Worm (Caenorhabditis elegans) whole organism, young adult: ENCODE results near the gene nlp-9.
A peak's percentile ranks its signal among the peaks of the same experiment; 100 is the strongest.

Source experiments
- B0019.2 ChIP-seq: fragments of 200-800 bp; sonication (Bioruptor generic); conservative IDR thresholded peaks from 2 replicates; pipeline ENCODE4 v1.3.6; 2022; ENCODE audit warnings: missing genetic modification reagents, missing genetic modification characterization, missing compliant biosample characterization
- C06A6.2 ChIP-seq: fragments of 200-800 bp; sonication (Bioruptor generic); conservative IDR thresholded peaks from 2 replicates; pipeline ENCODE4 v1.3.6; 2022; ENCODE audit warnings: missing genetic modification characterization, missing compliant biosample characterization
- C17E4.6 ChIP-seq: fragments of 200-800 bp; sonication (Bioruptor generic); IDR thresholded peaks from 2 replicates; pipeline ENCODE4 v1.3.6; 2022; ENCODE audit warnings: missing genetic modification reagents, missing genetic modification characterization, missing compliant biosample characterization
- D2030.7 ChIP-seq: fragments of 200-800 bp; sonication (Bioruptor generic); IDR thresholded peaks from 2 replicates; pipeline ENCODE4 v1.3.6; 2022; ENCODE audit warnings: missing genetic modification reagents, missing genetic modification characterization, missing compliant biosample characterization
- F33H1.4 ChIP-seq: fragments of 200-800 bp; sonication (Bioruptor generic); IDR thresholded peaks from 2 replicates; pipeline ENCODE4 v1.3.6; 2022; ENCODE audit warnings: missing genetic modification reagents, missing genetic modification characterization, missing compliant biosample characterization
- F49E8.2 ChIP-seq: sonication (generic microtip); optimal IDR thresholded peaks from 3 replicates; lab custom pipeline; 2017; ENCODE audit warnings: missing genetic modification characterization, mild to moderate bottlenecking, missing compliant biosample characterization, antibody characterized with exemption, moderate library complexity; ENCODE audit not compliant: insufficient read depth
- F52B5.7 ChIP-seq: sonication (generic microtip); optimal IDR thresholded peaks from 2 replicates; lab custom pipeline; 2016; ENCODE audit warnings: mild to moderate bottlenecking, missing genetic modification characterization, missing compliant biosample characterization
- F57C9.4 ChIP-seq: sonication (generic microtip); optimal IDR thresholded peaks from 2 replicates; lab custom pipeline; 2017; ENCODE audit warnings: mild to moderate bottlenecking, missing genetic modification characterization, missing compliant biosample characterization
- K11D2.4 ChIP-seq: fragments of 200-800 bp; sonication (Bioruptor generic); IDR thresholded peaks from 2 replicates; pipeline ENCODE4 v1.3.6; 2022; ENCODE audit warnings: missing genetic modification reagents, missing genetic modification characterization, missing compliant biosample characterization
- T26A5.8 ChIP-seq: sonication (generic microtip); optimal IDR thresholded peaks from 2 replicates; lab custom pipeline; 2016; ENCODE audit warnings: missing genetic modification characterization, missing compliant biosample characterization
- Y53F4B.3 ChIP-seq: fragments of 200-800 bp; sonication (Bioruptor generic); IDR thresholded peaks from 2 replicates; pipeline ENCODE4 v1.3.6; 2022; ENCODE audit warnings: missing genetic modification reagents, missing genetic modification characterization, missing compliant biosample characterization
- Y79H2A.3 ChIP-seq: fragments of 200-800 bp; sonication (Bioruptor generic); conservative IDR thresholded peaks from 2 replicates; pipeline ENCODE4 v1.3.6; 2022; ENCODE audit warnings: missing genetic modification reagents, missing genetic modification characterization, missing compliant biosample characterization
- Y95B8A.8 ChIP-seq: fragments of 200-800 bp; sonication (Bioruptor generic); IDR thresholded peaks from 2 replicates; pipeline ENCODE4 v1.3.6; 2022; ENCODE audit warnings: missing genetic modification reagents, missing genetic modification characterization, missing compliant biosample characterization
- akir-1 ChIP-seq: fragments of 200-800 bp; sonication (Bioruptor generic); optimal IDR thresholded peaks from 2 replicates; lab custom pipeline; 2018; ENCODE audit warnings: mild to moderate bottlenecking, missing genetic modification characterization, moderate library complexity, missing compliant biosample characterization
- aptf-3 ChIP-seq: fragments of 200-800 bp; sonication (Bioruptor generic); IDR thresholded peaks from 2 replicates; pipeline ENCODE4 v1.3.6; 2022; ENCODE audit warnings: missing genetic modification characterization, missing compliant biosample characterization
- atf-7 ChIP-seq: sonication (generic microtip); optimal IDR thresholded peaks from 2 replicates; lab custom pipeline; 2017; ENCODE audit warnings: mild to moderate bottlenecking, missing genetic modification characterization, missing compliant biosample characterization
- athp-1 ChIP-seq: sonication (generic microtip); optimal IDR thresholded peaks from 2 replicates; lab custom pipeline; 2017; ENCODE audit warnings: mild to moderate bottlenecking, missing genetic modification characterization, missing compliant biosample characterization
- attf-3 ChIP-seq: fragments of 200-800 bp; sonication (Bioruptor generic); conservative IDR thresholded peaks from 2 replicates; pipeline ENCODE4 v1.3.6; 2022; ENCODE audit warnings: missing genetic modification reagents, missing genetic modification characterization, missing compliant biosample characterization
- cebp-1 ChIP-seq, 2 experiments: fragments of 200-800 bp in 1 of 2; sonication (Bioruptor generic) in 1 of 2; sonication (generic microtip) in 1 of 2; IDR thresholded peaks in 1 of 2; optimal IDR thresholded peaks in 1 of 2; 2 replicates each; pipeline versions ENCODE4 v1.3.6 to Lab custom; 2017 to 2022; ENCODE audit warnings: missing compliant biosample characterization in 2 of 2, missing genetic modification characterization in 2 of 2, mild to moderate bottlenecking in 1 of 2, missing genetic modification reagents in 1 of 2, moderate library complexity in 1 of 2
- cebp-2 ChIP-seq: fragments of 200-800 bp; sonication (Bioruptor generic); IDR thresholded peaks from 2 replicates; pipeline ENCODE4 v1.3.6; 2022; ENCODE audit warnings: missing genetic modification characterization, missing compliant biosample characterization
- ceh-100 ChIP-seq: fragments of 200-800 bp; sonication (Bioruptor generic); IDR thresholded peaks from 2 replicates; pipeline ENCODE4 v1.3.6; 2022; ENCODE audit warnings: missing genetic modification reagents, missing genetic modification characterization, missing compliant biosample characterization
- ceh-27 ChIP-seq: fragments of 200-800 bp; sonication (Bioruptor generic); optimal IDR thresholded peaks from 2 replicates; lab custom pipeline; 2018; ENCODE audit warnings: mild to moderate bottlenecking, missing genetic modification characterization, moderate library complexity, missing compliant biosample characterization
- dpl-1 ChIP-seq: fragments of 150-350 bp; optimal IDR thresholded peaks from 2 replicates; lab custom pipeline; 2014; ENCODE audit warnings: missing biosample characterization, missing genetic modification reagents, missing genetic modification characterization
- ekl-4 ChIP-seq: fragments of 200-800 bp; sonication (Bioruptor generic); IDR thresholded peaks from 2 replicates; pipeline ENCODE4 v1.3.6; 2022; ENCODE audit warnings: missing genetic modification reagents, missing genetic modification characterization, missing compliant biosample characterization
- ets-4 ChIP-seq: fragments of 200-800 bp; sonication (Bioruptor generic); optimal IDR thresholded peaks from 2 replicates; lab custom pipeline; 2018; ENCODE audit warnings: mild to moderate bottlenecking, missing genetic modification characterization, missing compliant biosample characterization
- him-1 ChIP-seq: sonication (generic microtip); optimal IDR thresholded peaks from 2 replicates; lab custom pipeline; 2016; ENCODE audit warnings: missing genotype, missing genetic modification reagents, missing genetic modification characterization, missing compliant biosample characterization
- hsf-1 ChIP-seq: fragments of 200-800 bp; sonication (Bioruptor generic); IDR thresholded peaks from 2 replicates; pipeline ENCODE4 v1.3.6; 2022; ENCODE audit warnings: missing genetic modification reagents, missing genetic modification characterization, missing compliant biosample characterization
- lin-35 ChIP-seq, 3 experiments: fragments of 150-350 bp in 2 of 3; sonication (generic microtip) in 1 of 3; optimal IDR thresholded peaks; 2 replicates each; lab custom pipeline; 2014 to 2018; ENCODE audit warnings: missing biosample characterization in 3 of 3, missing genetic modification characterization in 3 of 3, missing genetic modification reagents in 3 of 3
- lin-40 ChIP-seq: sonication (generic microtip); optimal IDR thresholded peaks from 2 replicates; lab custom pipeline; 2016; ENCODE audit warnings: missing genetic modification characterization, mild to moderate bottlenecking, missing compliant biosample characterization, missing genotype, missing genetic modification reagents
- lin-54 ChIP-seq: fragments of 200-800 bp; sonication (Bioruptor generic); optimal IDR thresholded peaks from 2 replicates; lab custom pipeline; 2018; ENCODE audit warnings: mild to moderate bottlenecking, missing genetic modification characterization, missing compliant biosample characterization
- madf-3 ChIP-seq: fragments of 200-800 bp; sonication (Bioruptor generic); IDR thresholded peaks from 2 replicates; pipeline ENCODE4 v1.3.6; 2022; ENCODE audit warnings: missing genetic modification reagents, missing genetic modification characterization, missing compliant biosample characterization
- madf-6 ChIP-seq: fragments of 200-800 bp; sonication (Bioruptor generic); IDR thresholded peaks from 2 replicates; pipeline ENCODE4 v1.3.6; 2022; ENCODE audit warnings: missing genetic modification reagents, missing genetic modification characterization, missing compliant biosample characterization
- madf-8 ChIP-seq: fragments of 200-800 bp; sonication (Bioruptor generic); conservative IDR thresholded peaks from 2 replicates; pipeline ENCODE4 v1.3.6; 2022; ENCODE audit warnings: missing genetic modification reagents, missing genetic modification characterization, missing compliant biosample characterization
- mcd-1 ChIP-seq: fragments of 200-800 bp; sonication (Bioruptor generic); IDR thresholded peaks from 2 replicates; pipeline ENCODE4 v1.3.6; 2022; ENCODE audit warnings: missing genetic modification reagents, missing genetic modification characterization, missing compliant biosample characterization
- mes-4 ChIP-seq: sonication (generic microtip); optimal IDR thresholded peaks from 2 replicates; lab custom pipeline; 2016; ENCODE audit warnings: missing genotype, missing genetic modification characterization, missing compliant biosample characterization
- nfya-2 ChIP-seq: fragments of 200-800 bp; sonication (Bioruptor generic); IDR thresholded peaks from 2 replicates; pipeline ENCODE4 v1.3.6; 2022; ENCODE audit warnings: missing genetic modification reagents, missing genetic modification characterization, missing compliant biosample characterization
- nfyb-1 ChIP-seq: fragments of 200-800 bp; sonication (Bioruptor generic); IDR thresholded peaks from 2 replicates; pipeline ENCODE4 v1.3.6; 2022; ENCODE audit warnings: missing genetic modification reagents, missing genetic modification characterization, missing compliant biosample characterization
- nhr-120 ChIP-seq: fragments of 200-800 bp; sonication (Bioruptor generic); IDR thresholded peaks from 2 replicates; pipeline ENCODE4 v1.3.6; 2022; ENCODE audit warnings: missing genetic modification characterization, missing compliant biosample characterization
- nhr-90 ChIP-seq: sonication (generic microtip); optimal IDR thresholded peaks from 2 replicates; lab custom pipeline; 2016; ENCODE audit warnings: missing genotype, mild to moderate bottlenecking, missing genetic modification characterization, missing compliant biosample characterization
- rpc-1 ChIP-seq, 2 experiments: fragments of 150-350 bp in 1 of 2; sonication (generic microtip) in 1 of 2; optimal IDR thresholded peaks; 2 replicates each; lab custom pipeline; 2014 to 2018; ENCODE audit warnings: missing biosample characterization in 1 of 2, missing genetic modification characterization in 1 of 2, missing genetic modification reagents in 1 of 2, missing genotype in 1 of 2
- sdz-38 ChIP-seq: sonication (generic microtip); optimal IDR thresholded peaks from 2 replicates; lab custom pipeline; 2016; ENCODE audit warnings: missing genotype, missing genetic modification characterization, missing compliant biosample characterization
- snpc-1.3 ChIP-seq: sonication (generic microtip); optimal IDR thresholded peaks from 2 replicates; lab custom pipeline; 2017; ENCODE audit warnings: missing genetic modification characterization, mild to moderate bottlenecking, missing compliant biosample characterization, antibody characterized with exemption, moderate library complexity, missing genotype, missing genetic modification reagents; ENCODE audit not compliant: insufficient read depth
- tbp1 ChIP-seq: fragments of 200-800 bp; sonication (Bioruptor generic); optimal IDR thresholded peaks from 2 replicates; lab custom pipeline; 2018; ENCODE audit warnings: mild to moderate bottlenecking, missing genetic modification characterization, missing compliant biosample characterization
- tlf-1 ChIP-seq: fragments of 200-800 bp; sonication (Bioruptor generic); optimal IDR thresholded peaks from 2 replicates; lab custom pipeline; 2018; ENCODE audit warnings: mild to moderate bottlenecking, missing genetic modification characterization, missing compliant biosample characterization
- xnd-1 ChIP-seq: sonication (generic microtip); optimal IDR thresholded peaks from 2 replicates; lab custom pipeline; 2016; ENCODE audit warnings: missing genotype, missing genetic modification reagents, missing genetic modification characterization, missing compliant biosample characterization
- zfh-2 ChIP-seq: fragments of 200-800 bp; sonication (Bioruptor generic); conservative IDR thresholded peaks from 2 replicates; pipeline ENCODE4 v1.3.6; 2022; ENCODE audit warnings: missing genetic modification reagents, missing genetic modification characterization, missing compliant biosample characterization
- ztf-18 ChIP-seq: sonication (generic microtip); optimal IDR thresholded peaks from 2 replicates; lab custom pipeline; 2016; ENCODE audit warnings: missing genotype, mild to moderate bottlenecking, missing genetic modification characterization, missing compliant biosample characterization
- ztf-26 ChIP-seq: sonication (generic microtip); optimal IDR thresholded peaks from 2 replicates; lab custom pipeline; 2017; ENCODE audit warnings: missing genetic modification characterization, missing compliant biosample characterization

The nlp-9 gene

DNA sequence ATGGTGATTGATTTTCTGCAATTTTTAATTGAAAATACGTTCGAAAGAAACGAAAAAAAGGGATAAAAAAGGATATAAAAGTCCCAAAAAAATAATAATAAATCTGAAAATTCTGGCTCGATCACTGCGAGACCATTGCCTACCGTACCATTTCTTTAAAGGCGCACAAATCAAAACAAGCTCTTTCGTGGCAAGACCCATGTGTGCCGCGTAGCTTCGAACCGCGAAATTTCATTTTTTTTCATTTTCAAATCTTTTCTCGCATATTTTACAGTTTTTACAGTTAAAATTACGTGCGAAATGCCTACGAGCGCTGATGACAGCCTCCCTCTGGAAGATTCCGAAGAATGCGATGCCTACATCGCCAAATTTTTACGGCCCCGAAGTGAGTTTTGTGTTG is 43.8 kb upstream of the nlp-9 start, which contains the start of the genes coh-4 and pid-5:
coh-4 (minus strand) TSS at position 17 of the 400 bp plus-strand sequence.
pid-5 (plus strand) TSS at position 259 of the 400 bp plus-strand sequence.
- TF ChIP-seq Y53F4B.3 (GFP tag; lab: Robert Waterston, UW) (no peak), lin-40 (tag; lab: Kevin White, UChicago) (no peak), ets-4 (GFP tag; lab: Kevin White, UChicago) (no peak), ceh-27 (no peak), attf-3 (GFP tag; lab: Robert Waterston, UW) (0 out of 2 replicates have a peak, but pooled peaks have one; percentile 14), atf-7 (tag; lab: Kevin White, UChicago) (no peak), Y79H2A.3 (no peak), F57C9.4 (no peak), rpc-1 (optimal IDR thresholded peaks at IDR 0.05; lab: Kevin White, UChicago) (no peak), rpc-1 (tag; optimal IDR thresholded peaks at IDR 0.05; lab: Kevin White, UChicago) (no peak), C06A6.2 (GFP tag; lab: Robert Waterston, UW) (no peak), T26A5.8 (tag; lab: Kevin White, UChicago) (no peak), Y95B8A.8 (GFP tag; lab: Robert Waterston, UW) (peak; percentile 87), madf-6 (GFP tag; lab: Robert Waterston, UW) (peak; percentile 99), aptf-3 (no peak), snpc-1.3 (peak; percentile 81), nfya-2 (GFP tag; lab: Robert Waterston, UW) (no peak), C17E4.6 (peak; percentile 61; the same call in 1 of the 2 replicates), ekl-4 (GFP tag; lab: Robert Waterston, UW) (peak; percentile 61), lin-54 (GFP tag; lab: Kevin White, UChicago) (peak; percentile 90), tbp1 (peak; percentile 63), sdz-38 (tag; lab: Kevin White, UChicago) (no peak), B0019.2 (GFP tag; lab: Robert Waterston, UW) (peak; percentile 83), akir-1 (GFP tag; lab: Kevin White, UChicago) (no peak), ztf-26 (no peak), K11D2.4 (no peak), nhr-120 (GFP tag; lab: Robert Waterston, UW) (no peak), hsf-1 (GFP tag; lab: Robert Waterston, UW) (peak; percentile 71), dpl-1 (GFP tag; lab: Kevin White, UChicago) (peak; percentile 92), F33H1.4 (GFP tag; lab: Robert Waterston, UW) (peak; percentile 99), lin-35 (GFP tag; optimal IDR thresholded peaks at IDR 0.05; lab: Kevin White, UChicago) (peak in 1 of 3 experiments; percentile 46), cebp-2 (GFP tag; lab: Robert Waterston, UW) (no peak), him-1 (tag; lab: Kevin White, UChicago) (peak; percentile 5), D2030.7 (GFP tag; lab: Robert Waterston, UW) (peak; percentile 95), mes-4 (no peak), mcd-1 (GFP tag; lab: Robert Waterston, UW) (peak; percentile 83), F49E8.2 (tag; lab: Kevin White, UChicago) (peak; percentile 83), athp-1 (tag; lab: Kevin White, UChicago) (peak; percentile 23), F52B5.7 (no peak), madf-3 (0 out of 2 replicates have a peak, but pooled peaks have one; percentile 70), ceh-100 (GFP tag; lab: Robert Waterston, UW) (peak; percentile 61), cebp-1 (GFP tag; IDR thresholded peaks at IDR 0.05; lab: Robert Waterston, UW) (no peak), cebp-1 (tag; optimal IDR thresholded peaks at IDR 0.05; lab: Kevin White, UChicago) (no peak), zfh-2 (GFP tag; lab: Robert Waterston, UW) (no peak), tlf-1 (peak; percentile 75), nfyb-1 (peak; percentile 63), ztf-18 (no peak), madf-8 (peak; percentile 95), xnd-1 (tag; lab: Kevin White, UChicago) (peak; percentile 99), nhr-90 (tag; lab: Kevin White, UChicago) (no peak)
